ENCODE assay signal across 3 fruit fly cellular contexts in genomic region chr2L:20943148-20943547, dm6.
A peak's percentile ranks its signal among the peaks of the same experiment; 100 is the strongest.
TF ChIP-seq lines count a peak whose summit lies in the region.

No protein-coding gene starts in this region.

- no peak for TF ChIP-seq CTCF in whole organism, embryonic (GFP tag; optimal IDR thresholded peaks at IDR 0.05; lab: Kevin White, UChicago)

TF ChIP-seq in whole organism, embryonic, 481 proteins besides CTCF, POLR2A, EP300 and RAD21:
- TF ChIP-seq dpn (GFP tag; optimal IDR thresholded peaks at IDR 0.05; lab: Kevin White, UChicago) (no peak), MTF-1 (GFP tag; optimal IDR thresholded peaks at IDR 0.05; lab: Kevin White, UChicago; ENCODE audit: borderline replicate concordance) (no peak), CG12391 (tag; optimal IDR thresholded peaks at IDR 0.05; lab: Kevin White, UChicago) (no peak), CG5245 (GFP tag; optimal IDR thresholded peaks at IDR 0.05; lab: Kevin White, UChicago) (no peak), Gug (GFP tag; IDR thresholded peaks at IDR 0.05; lab: Robert Waterston, UW) (no peak), Drgx (GFP tag; IDR thresholded peaks at IDR 0.05; lab: Robert Waterston, UW) (peak; percentile 33; the same call in 1 of the 2 replicates), Optix (GFP tag; IDR thresholded peaks at IDR 0.05; lab: Robert Waterston, UW) (no peak), Aef1 (GFP tag; IDR thresholded peaks at IDR 0.05; lab: Robert Waterston, UW) (no peak), gcm2 (GFP tag; optimal IDR thresholded peaks at IDR 0.05; lab: Kevin White, UChicago) (no peak), Hr39 (optimal IDR thresholded peaks at IDR 0.05; lab: Kevin White, UChicago) (no peak), pfk (GFP tag; optimal IDR thresholded peaks at IDR 0.05; lab: Kevin White, UChicago) (no peak), pzg (GFP tag; optimal IDR thresholded peaks at IDR 0.05; lab: Kevin White, UChicago) (no peak), Gsc (GFP tag; IDR thresholded peaks at IDR 0.05; lab: Robert Waterston, UW) (no peak), gro (GFP tag; optimal IDR thresholded peaks at IDR 0.05; lab: Kevin White, UChicago) (no peak), GATAe (GFP tag; conservative IDR thresholded peaks at IDR 0.05; lab: Robert Waterston, UW) (no peak), crol (GFP tag; IDR thresholded peaks at IDR 0.05; lab: Robert Waterston, UW) (peak; percentile 3; the same call in 1 of the 2 replicates), CG6854 (GFP tag; optimal IDR thresholded peaks at IDR 0.05; lab: Kevin White, UChicago) (no peak)

TF ChIP-seq in whole organism, prepupa, 60 proteins besides CTCF, POLR2A, EP300 and RAD21 (continues in another document):
- TF ChIP-seq CG6792 (GFP tag; optimal IDR thresholded peaks at IDR 0.05; lab: Kevin White, UChicago) = peak; percentile 20
- peak; percentile 23 for TF ChIP-seq Smox (GFP tag; optimal IDR thresholded peaks at IDR 0.05; lab: Kevin White, UChicago)
- no peak for TF ChIP-seq CG6854 (GFP tag; optimal IDR thresholded peaks at IDR 0.05; lab: Kevin White, UChicago)
- peak; percentile 21 for TF ChIP-seq Sox102F (GFP tag; optimal IDR thresholded peaks at IDR 0.05; lab: Kevin White, UChicago)
- no peak for TF ChIP-seq CG11902 (GFP tag; optimal IDR thresholded peaks at IDR 0.05; lab: Kevin White, UChicago)
- TF ChIP-seq dsx (GFP tag; optimal IDR thresholded peaks at IDR 0.05; lab: Kevin White, UChicago; ENCODE audit: poor library complexity, severe bottlenecking) = no peak
- peak; percentile 25 for TF ChIP-seq CG16779 (tag; optimal IDR thresholded peaks at IDR 0.05; lab: Kevin White, UChicago)
- TF ChIP-seq CG6276 (GFP tag; optimal IDR thresholded peaks at IDR 0.05; lab: Kevin White, UChicago) = peak; percentile 35
- TF ChIP-seq Ets96B (tag; optimal IDR thresholded peaks at IDR 0.05; lab: Kevin White, UChicago) = no peak
- TF ChIP-seq fd59A (GFP tag; optimal IDR thresholded peaks at IDR 0.05; lab: Kevin White, UChicago) = peak; percentile 15
- TF ChIP-seq CG10669 (GFP tag; optimal IDR thresholded peaks at IDR 0.05; lab: Kevin White, UChicago) = peak; percentile 1
- TF ChIP-seq CG4318 (GFP tag; optimal IDR thresholded peaks at IDR 0.05; lab: Kevin White, UChicago) = peak; percentile 76
- peak; percentile 26 for TF ChIP-seq topi (GFP tag; optimal IDR thresholded peaks at IDR 0.05; lab: Kevin White, UChicago)
- TF ChIP-seq Met (GFP tag; optimal IDR thresholded peaks at IDR 0.05; lab: Kevin White, UChicago) = peak; percentile 38
- peak; percentile 24 for TF ChIP-seq CG34406 (GFP tag; optimal IDR thresholded peaks at IDR 0.05; lab: Kevin White, UChicago)
- TF ChIP-seq salr (GFP tag; optimal IDR thresholded peaks at IDR 0.05; lab: Kevin White, UChicago) = peak in 1 of 2 experiments; percentile 48
- TF ChIP-seq acj6 (GFP tag; optimal IDR thresholded peaks at IDR 0.05; lab: Kevin White, UChicago) = peak; percentile 52
- TF ChIP-seq CG8632 (GFP tag; optimal IDR thresholded peaks at IDR 0.05; lab: Kevin White, UChicago) = peak; percentile 21
- peak; percentile 42 for TF ChIP-seq CG3919 (GFP tag; optimal IDR thresholded peaks at IDR 0.05; lab: Kevin White, UChicago)
- no peak for TF ChIP-seq CG3032 (tag; optimal IDR thresholded peaks at IDR 0.05; lab: Kevin White, UChicago)
- TF ChIP-seq Sox15 (GFP tag; optimal IDR thresholded peaks at IDR 0.05; lab: Kevin White, UChicago) = no peak
- peak; percentile 17 for TF ChIP-seq CG11762 (GFP tag; optimal IDR thresholded peaks at IDR 0.05; lab: Kevin White, UChicago; ENCODE audit: insufficient read depth)
- TF ChIP-seq Ets21C (GFP tag; optimal IDR thresholded peaks at IDR 0.05; lab: Kevin White, UChicago) = peak; percentile 17
- TF ChIP-seq CG7368 (GFP tag; optimal IDR thresholded peaks at IDR 0.05; lab: Kevin White, UChicago) = peak; percentile 4
- no peak for TF ChIP-seq ss (GFP tag; optimal IDR thresholded peaks at IDR 0.05; lab: Kevin White, UChicago)
- no peak for TF ChIP-seq CG1621 (tag; optimal IDR thresholded peaks at IDR 0.05; lab: Kevin White, UChicago)
- peak; percentile 42 for TF ChIP-seq OdsH (GFP tag; optimal IDR thresholded peaks at IDR 0.05; lab: Kevin White, UChicago)
- TF ChIP-seq dac (GFP tag; optimal IDR thresholded peaks at IDR 0.05; lab: Kevin White, UChicago) = peak; percentile 73
- TF ChIP-seq CG9139 (GFP tag; optimal IDR thresholded peaks at IDR 0.05; lab: Kevin White, UChicago) = no peak
- TF ChIP-seq Eip75B (GFP tag; optimal IDR thresholded peaks at IDR 0.05; lab: Kevin White, UChicago) = peak; percentile 11
- TF ChIP-seq eg (GFP tag; IDR thresholded peaks at IDR 0.05; lab: Robert Waterston, UW) = 0 out of 3 replicates have a peak, but pooled peaks have one; percentile 32
- peak; percentile 26 for TF ChIP-seq esn (GFP tag; optimal IDR thresholded peaks at IDR 0.05; lab: Kevin White, UChicago)
- no peak for TF ChIP-seq CG6808 (GFP tag; optimal IDR thresholded peaks at IDR 0.05; lab: Kevin White, UChicago)
- no peak for TF ChIP-seq vri (GFP tag; optimal IDR thresholded peaks at IDR 0.05; lab: Kevin White, UChicago)
- TF ChIP-seq fkh (GFP tag; optimal IDR thresholded peaks at IDR 0.05; lab: Kevin White, UChicago) = no peak
- no peak for TF ChIP-seq Blimp-1 (GFP tag; optimal IDR thresholded peaks at IDR 0.05; lab: Kevin White, UChicago)
- TF ChIP-seq Hr39 (GFP tag; optimal IDR thresholded peaks at IDR 0.05; lab: Kevin White, UChicago) = no peak
- TF ChIP-seq Hr4 (GFP tag; optimal IDR thresholded peaks at IDR 0.05; lab: Kevin White, UChicago) = peak; percentile 83

TF ChIP-seq in whole organism, pupa, 21 proteins besides CTCF, POLR2A, EP300 and RAD21:
- no peak for TF ChIP-seq Snoo (tag; optimal IDR thresholded peaks at IDR 0.05; lab: Kevin White, UChicago)
- no peak for TF ChIP-seq EcR (GFP tag; optimal IDR thresholded peaks at IDR 0.05; lab: Kevin White, UChicago)
- TF ChIP-seq CG17806 (tag; optimal IDR thresholded peaks at IDR 0.05; lab: Kevin White, UChicago) = peak; percentile 11
- peak; percentile 65; the same call in 1 of the 3 replicates for TF ChIP-seq CG4496 (GFP tag; IDR thresholded peaks at IDR 0.05; lab: Robert Waterston, UW)
- TF ChIP-seq rn (GFP tag; IDR thresholded peaks at IDR 0.05; lab: Robert Waterston, UW) = no peak
- TF ChIP-seq CG14655 (GFP tag; optimal IDR thresholded peaks at IDR 0.05; lab: Kevin White, UChicago) = peak; percentile 51
- TF ChIP-seq CG9948 (tag; optimal IDR thresholded peaks at IDR 0.05; lab: Kevin White, UChicago) = peak; percentile 17
- TF ChIP-seq Pif1B (GFP tag; optimal IDR thresholded peaks at IDR 0.05; lab: Kevin White, UChicago) = no peak
- peak; percentile 36 for TF ChIP-seq CG8159 (tag; optimal IDR thresholded peaks at IDR 0.05; lab: Kevin White, UChicago)
- TF ChIP-seq CG34367 (tag; optimal IDR thresholded peaks at IDR 0.05; lab: Kevin White, UChicago) = no peak
- no peak for TF ChIP-seq gl (tag; optimal IDR thresholded peaks at IDR 0.05; lab: Kevin White, UChicago)
- TF ChIP-seq CG10348 (GFP tag; IDR thresholded peaks at IDR 0.05; lab: Robert Waterston, UW) = no peak
- peak; percentile 17 for TF ChIP-seq Pif1A (GFP tag; optimal IDR thresholded peaks at IDR 0.05; lab: Kevin White, UChicago)
- 0 out of 2 replicates have a peak, but pooled peaks have one; percentile 26 for TF ChIP-seq Ets98B (GFP tag; IDR thresholded peaks at IDR 0.05; lab: Robert Waterston, UW)
- TF ChIP-seq CG32121 (GFP tag; IDR thresholded peaks at IDR 0.05; lab: Robert Waterston, UW) = 0 out of 2 replicates have a peak, but pooled peaks have one; percentile 31
- no peak for TF ChIP-seq CG12605 (GFP tag; IDR thresholded peaks at IDR 0.05; lab: Robert Waterston, UW)
- TF ChIP-seq D1 (tag; optimal IDR thresholded peaks at IDR 0.05; lab: Kevin White, UChicago) = no peak
- TF ChIP-seq CG15710 (tag; optimal IDR thresholded peaks at IDR 0.05; lab: Kevin White, UChicago) = peak; percentile 30
- peak; percentile 50; the same call in 1 of the 3 replicates for TF ChIP-seq fd96Ca (GFP tag; IDR thresholded peaks at IDR 0.05; lab: Robert Waterston, UW)
- no peak for TF ChIP-seq CG13204 (GFP tag; optimal IDR thresholded peaks at IDR 0.05; lab: Kevin White, UChicago)
- peak; percentile 50 for TF ChIP-seq CG8301 (tag; optimal IDR thresholded peaks at IDR 0.05; lab: Kevin White, UChicago)

Comparison
In these comparisons a context has a peak if more than half of its experiments do, and no peak if none do; other contexts are left out.
1. Of the 7 proteins assayed by ChIP-seq in both whole organism, embryonic and whole organism, prepupa: peak only in whole organism, embryonic: none; only in whole organism, prepupa: CG16779, Gug, Lpt and Sox102F; in both: none; in neither: 3.